Fruit fly (Drosophila melanogaster): ENCODE results near the gene CG14551.

The CG14551 gene

dm6 chr3R:26058066-26058465, 4.7 kb downstream of the CG14551 start, which contains the start of the genes PIG-P and Tcs6 (continued):
- TF ChIP-seq CG8944 (GFP tag; optimal IDR thresholded peaks at IDR 0.05), result no peak
- no peak for TF ChIP-seq dmrt99B (tag; optimal IDR thresholded peaks at IDR 0.05)
- TF ChIP-seq CG12391 (tag; optimal IDR thresholded peaks at IDR 0.05), result no peak
- no peak for TF ChIP-seq wdn (GFP tag; IDR thresholded peaks at IDR 0.05)
- TF ChIP-seq gcm2 (GFP tag; optimal IDR thresholded peaks at IDR 0.05), result no peak
- peak; percentile 28; the same call in 1 of the 2 replicates for TF ChIP-seq MBD-R2 (GFP tag; IDR thresholded peaks at IDR 0.05)
- no peak for TF ChIP-seq dmrt11E (tag; optimal IDR thresholded peaks at IDR 0.05)
- TF ChIP-seq C15 (GFP tag; IDR thresholded peaks at IDR 0.05), result no peak
- TF ChIP-seq bigmax (GFP tag; optimal IDR thresholded peaks at IDR 0.05), result peak; percentile 22
- TF ChIP-seq dimm (GFP tag; IDR thresholded peaks at IDR 0.05), result no peak
- no peak for TF ChIP-seq CG31388 (GFP tag; optimal IDR thresholded peaks at IDR 0.05)
- no peak for TF ChIP-seq CG4360 (GFP tag; IDR thresholded peaks at IDR 0.05)

- TF ChIP-seq repo (GFP tag; optimal IDR thresholded peaks at IDR 0.05) (no peak), Nf-YC (tag; optimal IDR thresholded peaks at IDR 0.05) (peak; percentile 12), CG6689 (GFP tag; IDR thresholded peaks at IDR 0.05) (peak; percentile 27; the same call in 1 of the 2 replicates), Ets97D (GFP tag; optimal IDR thresholded peaks at IDR 0.05) (peak; percentile 91), GATAe (GFP tag; conservative IDR thresholded peaks at IDR 0.05) (no peak), Fer3 (tag; optimal IDR thresholded peaks at IDR 0.05) (no peak), bowl (GFP tag; IDR thresholded peaks at IDR 0.05) (no peak), CG12155 (GFP tag; optimal IDR thresholded peaks at IDR 0.05) (peak; percentile 12), Dip3 (GFP tag; optimal IDR thresholded peaks at IDR 0.05) (no peak), CG1603 (tag; optimal IDR thresholded peaks at IDR 0.05) (peak; percentile 31), ttk (GFP tag; IDR thresholded peaks at IDR 0.05) (no peak), exex (tag; optimal IDR thresholded peaks at IDR 0.05) (no peak), Myb (GFP tag; optimal IDR thresholded peaks at IDR 0.05) (peak; percentile 64), disco-r (GFP tag; optimal IDR thresholded peaks at IDR 0.05) (no peak), Bdp1 (GFP tag; optimal IDR thresholded peaks at IDR 0.05) (no peak), CG16815 (GFP tag; optimal IDR thresholded peaks at IDR 0.05) (no peak), CG2116 (GFP tag; optimal IDR thresholded peaks at IDR 0.05) (peak; percentile 14), bigmax (GFP tag; optimal IDR thresholded peaks at IDR 0.05) (peak; percentile 35), CG17385 (GFP tag; optimal IDR thresholded peaks at IDR 0.05) (peak; percentile 45), CG30403 (GFP tag; optimal IDR thresholded peaks at IDR 0.05) (no peak), Dbx (GFP tag; IDR thresholded peaks at IDR 0.05) (peak; percentile 46; the same call in 1 of the 3 replicates), Xbp1 (GFP tag; optimal IDR thresholded peaks at IDR 0.05) (peak; percentile 27), CG14014 (GFP tag; IDR thresholded peaks at IDR 0.05) (no peak), CG32772 (GFP tag; IDR thresholded peaks at IDR 0.05) (no peak), HmgD (GFP tag; optimal IDR thresholded peaks at IDR 0.05) (no peak), Meics (GFP tag; optimal IDR thresholded peaks at IDR 0.05) (peak; percentile 15), sob (GFP tag; IDR thresholded peaks at IDR 0.05) (peak; percentile 48; the same call in 1 of the 2 replicates), nmo (GFP tag; optimal IDR thresholded peaks at IDR 0.05) (no peak), CG11398 (GFP tag; optimal IDR thresholded peaks at IDR 0.05) (no peak), CG11085 (GFP tag; IDR thresholded peaks at IDR 0.05) (no peak), hb (GFP tag; IDR thresholded peaks at IDR 0.05; ENCODE audit: partially characterized antibody) (no peak), CG17361 (GFP tag; IDR thresholded peaks at IDR 0.05) (0 out of 3 replicates have a peak, but pooled peaks have one; percentile 14), esg (GFP tag; conservative IDR thresholded peaks at IDR 0.05) (no peak), sc (optimal IDR thresholded peaks at IDR 0.05) (no peak), sc (GFP tag; optimal IDR thresholded peaks at IDR 0.05) (no peak), stwl (tag; optimal IDR thresholded peaks at IDR 0.05) (peak; percentile 69), crp (GFP tag; optimal IDR thresholded peaks at IDR 0.05) (peak in 1 of 2 experiments; percentile 77), pros (GFP tag; optimal IDR thresholded peaks at IDR 0.05) (no peak), NFAT (GFP tag; IDR thresholded peaks at IDR 0.05) (0 out of 2 replicates have a peak, but pooled peaks have one; percentile 7), CG5245 (GFP tag; optimal IDR thresholded peaks at IDR 0.05) (no peak)
Observed at dm6 chr3R:26056381-26056780, 6.4 kb downstream of the CG14551 start, which contains the start of the genes Sld5 and CG14543. Sld5 (minus strand) TSS chr3R:26056547. CG14543 (plus strand) TSS chr3R:26056630.

Data from whole organism, embryonic.